Worm (Caenorhabditis elegans) whole organism, early embryonic: Measurements from ENCODE around the gene F53H4.2.

Experiments
- B0310.2 ChIP-seq: sonication (generic microtip); optimal IDR thresholded peaks from 2 replicates; lab custom pipeline; 2016; ENCODE audit warnings: mild to moderate bottlenecking, missing genetic modification characterization, missing compliant biosample characterization
- F13C5.2 ChIP-seq: sonication (generic microtip); optimal IDR thresholded peaks from 2 replicates; lab custom pipeline; 2017; ENCODE audit warnings: mild to moderate bottlenecking, missing genetic modification characterization, inconsistent platforms, missing compliant biosample characterization
- aly-1 ChIP-seq: sonication (generic microtip); optimal IDR thresholded peaks from 2 replicates; lab custom pipeline; 2016; ENCODE audit warnings: missing genetic modification characterization, missing compliant biosample characterization
- ama-1 ChIP-seq: fragments of 150-350 bp; optimal IDR thresholded peaks from 2 replicates; lab custom pipeline; 2014
- ceh-36 ChIP-seq: sonication (generic microtip); optimal IDR thresholded peaks from 2 replicates; lab custom pipeline; 2016; ENCODE audit warnings: missing genetic modification characterization, inconsistent platforms, missing compliant biosample characterization
- ets-7 ChIP-seq: sonication (generic microtip); optimal IDR thresholded peaks from 2 replicates; lab custom pipeline; 2016; ENCODE audit warnings: missing genotype, missing genetic modification characterization, missing compliant biosample characterization
- flt-1 ChIP-seq: fragments of 200-800 bp; sonication (Bioruptor generic); IDR thresholded peaks from 2 replicates; pipeline ENCODE4 v1.3.6; 2022; ENCODE audit warnings: missing genetic modification characterization, missing compliant biosample characterization
- hmbx-1 ChIP-seq: sonication (generic microtip); optimal IDR thresholded peaks from 2 replicates; lab custom pipeline; 2016; ENCODE audit warnings: mild to moderate bottlenecking, missing genetic modification characterization, missing compliant biosample characterization
- hmg-4 ChIP-seq: fragments of 200-800 bp; sonication (Bioruptor generic); optimal IDR thresholded peaks from 2 replicates; lab custom pipeline; 2018; ENCODE audit warnings: mild to moderate bottlenecking, missing genetic modification characterization, missing compliant biosample characterization
- hnd-1 ChIP-seq: sonication (generic microtip); optimal IDR thresholded peaks from 2 replicates; lab custom pipeline; 2016; ENCODE audit warnings: missing genetic modification characterization, missing compliant biosample characterization
- pes-1 ChIP-seq: fragments of 200-800 bp; sonication (Bioruptor generic); IDR thresholded peaks from 2 replicates; pipeline ENCODE4 v1.3.6; 2022; ENCODE audit warnings: missing genetic modification reagents, missing genetic modification characterization, missing compliant biosample characterization
- scrt-1 ChIP-seq: fragments of 200-800 bp; sonication (Bioruptor generic); IDR thresholded peaks from 2 replicates; pipeline ENCODE4 v1.3.6; 2022; ENCODE audit warnings: missing genetic modification characterization, missing compliant biosample characterization
- sea-1 ChIP-seq: fragments of 200-800 bp; sonication (Bioruptor generic); conservative IDR thresholded peaks from 2 replicates; pipeline ENCODE4 v1.3.6; 2022; ENCODE audit warnings: missing genetic modification characterization, missing compliant biosample characterization
- tbx-11 ChIP-seq: fragments of 200-800 bp; sonication (Bioruptor generic); IDR thresholded peaks from 2 replicates; pipeline ENCODE4 v1.3.6; 2022; ENCODE audit warnings: missing genetic modification characterization, missing compliant biosample characterization
- tra-4 ChIP-seq: sonication (generic microtip); optimal IDR thresholded peaks from 2 replicates; lab custom pipeline; 2017; ENCODE audit warnings: missing genetic modification characterization, missing compliant biosample characterization

F53H4.2 gene

ce11 chrX:15902835-15903234, 45.9 kb downstream of the F53H4.2 start:
- TF ChIP-seq B0310.2 (tag; lab: Kevin White, UChicago) (no peak), pes-1 (GFP tag; lab: Robert Waterston, UW) (no peak), ama-1 (lab: Kevin White, UChicago) (no peak), aly-1 (tag; lab: Kevin White, UChicago) (no peak), hnd-1 (tag; lab: Kevin White, UChicago) (no peak), hmg-4 (GFP tag; lab: Kevin White, UChicago) (no peak), sea-1 (GFP tag; lab: Robert Waterston, UW) (no peak), ceh-36 (no peak), F13C5.2 (tag; lab: Kevin White, UChicago) (no peak), scrt-1 (GFP tag; lab: Robert Waterston, UW) (no peak), tra-4 (tag; lab: Kevin White, UChicago) (no peak), tbx-11 (no peak), ets-7 (tag; lab: Kevin White, UChicago) (no peak), flt-1 (no peak), hmbx-1 (tag; lab: Kevin White, UChicago) (no peak)
